Worm (Caenorhabditis elegans): ENCODE data around the gene C25E10.7.

Gene C25E10.7

ce11 chrV:9051100-9051499 is at the start of gene C25E10.7:
C25E10.7 (minus strand) TSS chrV:9051200.
- TF ChIP-seq med-1 (GFP tag; optimal IDR thresholded peaks at IDR 0.05; ENCODE audit: insufficient read depth), result no peak
- no peak for TF ChIP-seq cog-1 (tag; optimal IDR thresholded peaks at IDR 0.05)
- no peak for TF ChIP-seq tab-1 (GFP tag; IDR thresholded peaks at IDR 0.05)
- TF ChIP-seq klf-2 (GFP tag; conservative IDR thresholded peaks at IDR 0.05), result no peak
- TF ChIP-seq flt-1 (GFP tag; IDR thresholded peaks at IDR 0.05), result no peak
- TF ChIP-seq ztf-23 (GFP tag; IDR thresholded peaks at IDR 0.05), result no peak

ce11 chrV:9098280-9098973 is 47.4 kb upstream of the C25E10.7 start, which contains the start of gene F21C10.9:
F21C10.9 (minus strand) TSS chrV:9098696.
- no peak for TF ChIP-seq tab-1 (GFP tag; IDR thresholded peaks at IDR 0.05)

- no peak for TF ChIP-seq med-1 (GFP tag; optimal IDR thresholded peaks at IDR 0.05; ENCODE audit: insufficient read depth)
- TF ChIP-seq cog-1 (tag; optimal IDR thresholded peaks at IDR 0.05), result no peak
- TF ChIP-seq klf-2 (GFP tag; conservative IDR thresholded peaks at IDR 0.05), result no peak
- TF ChIP-seq T22C8.4 (GFP tag; IDR thresholded peaks at IDR 0.05), result no peak
- no peak for TF ChIP-seq ref-1 (GFP tag; conservative IDR thresholded peaks at IDR 0.05)
- TF ChIP-seq ztf-23 (GFP tag; IDR thresholded peaks at IDR 0.05), result no peak
- no peak for TF ChIP-seq ztf-29 (GFP tag; IDR thresholded peaks at IDR 0.05)
- TF ChIP-seq flt-1 (GFP tag; IDR thresholded peaks at IDR 0.05), result no peak
- no peak for TF ChIP-seq tab-1 (GFP tag; IDR thresholded peaks at IDR 0.05)
These were observed 46.2 kb upstream of the C25E10.7 start for ce11 chrV:9097213-9097612.

- TF ChIP-seq klf-2 (GFP tag; conservative IDR thresholded peaks at IDR 0.05) (no peak), cog-1 (tag; optimal IDR thresholded peaks at IDR 0.05) (no peak), med-1 (GFP tag; optimal IDR thresholded peaks at IDR 0.05; ENCODE audit: insufficient read depth) (no peak), flt-1 (GFP tag; IDR thresholded peaks at IDR 0.05) (no peak), ztf-23 (GFP tag; IDR thresholded peaks at IDR 0.05) (no peak), ztf-29 (GFP tag; IDR thresholded peaks at IDR 0.05) (no peak), T22C8.4 (GFP tag; IDR thresholded peaks at IDR 0.05) (no peak)
These were observed 45.7 kb upstream of the C25E10.7 start for ce11 chrV:9096674-9097073.

ce11 chrV:9095613-9096317 is 44.8 kb upstream of the C25E10.7 start, which contains the start of gene F21C10.10:
F21C10.10 (plus strand) TSS chrV:9096267.
- TF ChIP-seq cog-1 (tag; optimal IDR thresholded peaks at IDR 0.05), result peak; percentile 68
- TF ChIP-seq flt-1 (GFP tag; IDR thresholded peaks at IDR 0.05), result 0 out of 2 replicates have a peak, but pooled peaks have one; percentile 8
- TF ChIP-seq T22C8.4 (GFP tag; IDR thresholded peaks at IDR 0.05), result no peak
- no peak for TF ChIP-seq ztf-29 (GFP tag; IDR thresholded peaks at IDR 0.05)

DNA sequence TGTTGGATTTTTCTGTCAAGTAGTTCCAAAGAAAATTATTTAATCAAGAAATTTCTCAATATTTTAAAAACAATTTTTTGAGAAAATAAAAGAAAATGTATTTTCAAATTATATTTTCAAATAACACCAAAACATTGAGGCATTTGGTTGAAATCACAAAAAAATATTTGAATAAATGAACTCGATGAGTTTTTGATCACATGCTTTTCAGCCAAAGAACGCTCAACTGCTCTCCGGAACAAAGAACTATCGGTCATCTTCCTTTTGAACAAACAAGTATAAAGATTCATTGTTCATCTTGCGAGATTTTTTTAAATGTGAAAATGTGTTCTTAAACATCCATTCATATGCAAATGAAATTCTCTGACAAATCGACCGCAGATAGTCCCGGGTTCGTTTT is 44.0 kb upstream of the C25E10.7 start:
- TF ChIP-seq tab-1 (GFP tag; IDR thresholded peaks at IDR 0.05) (no peak), klf-2 (GFP tag; conservative IDR thresholded peaks at IDR 0.05) (no peak), cog-1 (tag; optimal IDR thresholded peaks at IDR 0.05) (no peak), T22C8.4 (GFP tag; IDR thresholded peaks at IDR 0.05) (no peak), med-1 (GFP tag; optimal IDR thresholded peaks at IDR 0.05; ENCODE audit: insufficient read depth) (no peak), ztf-23 (GFP tag; IDR thresholded peaks at IDR 0.05) (no peak), flt-1 (GFP tag; IDR thresholded peaks at IDR 0.05) (no peak), ref-1 (GFP tag; conservative IDR thresholded peaks at IDR 0.05) (no peak)

ce11 chrV:9094060-9094628 is 43.1 kb upstream of the C25E10.7 start:
- TF ChIP-seq T22C8.4 (GFP tag; IDR thresholded peaks at IDR 0.05) (no peak), cog-1 (tag; optimal IDR thresholded peaks at IDR 0.05) (no peak)

- TF ChIP-seq flt-1 (GFP tag; IDR thresholded peaks at IDR 0.05) (no peak), med-1 (GFP tag; optimal IDR thresholded peaks at IDR 0.05; ENCODE audit: insufficient read depth) (no peak), ztf-29 (GFP tag; IDR thresholded peaks at IDR 0.05) (no peak), cog-1 (tag; optimal IDR thresholded peaks at IDR 0.05) (no peak), tab-1 (GFP tag; IDR thresholded peaks at IDR 0.05) (no peak), T22C8.4 (GFP tag; IDR thresholded peaks at IDR 0.05) (no peak), klf-2 (GFP tag; conservative IDR thresholded peaks at IDR 0.05) (no peak), ref-1 (GFP tag; conservative IDR thresholded peaks at IDR 0.05) (no peak), ztf-23 (GFP tag; IDR thresholded peaks at IDR 0.05) (no peak)
These were observed 41.2 kb upstream of the C25E10.7 start, which contains the start of gene T27E4.1 for ce11 chrV:9092209-9092608. T27E4.1 (plus strand) TSS chrV:9092345.

- TF ChIP-seq tab-1 (GFP tag; IDR thresholded peaks at IDR 0.05), result 0 out of 2 replicates have a peak, but pooled peaks have one; percentile 8
These were observed 40.1 kb upstream of the C25E10.7 start for ce11 chrV:9090824-9091798.
